Fruit fly (Drosophila melanogaster) whole organism, embryonic: ENCODE measurements around the gene sno.

Source experiments
- ATbp ChIP-seq: fragments of 200-800 bp; sonication (Bioruptor generic); optimal IDR thresholded peaks from 2 replicates; lab custom pipeline; 2017; ENCODE audit warnings: missing biosample characterization, mild to moderate bottlenecking, missing genetic modification characterization, missing genetic modification reagents
- Atf-2 ChIP-seq: fragments of 200-800 bp; sonication (Bioruptor generic); optimal IDR thresholded peaks from 2 replicates; lab custom pipeline; 2016; ENCODE audit warnings: missing biosample characterization, missing genetic modification characterization
- Atf6 ChIP-seq: fragments of 200-800 bp; sonication (Bioruptor generic); IDR thresholded peaks from 2 replicates; pipeline ENCODE4 v1.3.6; 2022; ENCODE audit warnings: missing biosample characterization, missing genetic modification characterization
- Bgb ChIP-seq: fragments of 200-800 bp; sonication (Bioruptor generic); IDR thresholded peaks from 2 replicates; pipeline ENCODE4 v1.3.6; 2022; ENCODE audit warnings: missing biosample characterization, missing genetic modification characterization; ENCODE audit not compliant: partially characterized antibody
- CG10274 ChIP-seq: fragments of 200-800 bp; sonication (Bioruptor generic); optimal IDR thresholded peaks from 3 replicates; lab custom pipeline; 2017; ENCODE audit warnings: missing biosample characterization, mild to moderate bottlenecking, missing genetic modification characterization
- CG11504 ChIP-seq: fragments of 200-800 bp; sonication (Bioruptor generic); optimal IDR thresholded peaks from 3 replicates; lab custom pipeline; 2019; ENCODE audit warnings: missing biosample characterization, mild to moderate bottlenecking, missing genetic modification characterization, moderate library complexity
- CG17612 ChIP-seq: fragments of 200-800 bp; sonication (Bioruptor generic); IDR thresholded peaks from 2 replicates; pipeline ENCODE4 v1.3.6; 2022; ENCODE audit warnings: missing biosample characterization, missing genetic modification characterization
- CG17829 ChIP-seq: fragments of 200-800 bp; optimal IDR thresholded peaks from 2 replicates; lab custom pipeline; 2019; ENCODE audit warnings: missing biosample characterization, mild to moderate bottlenecking, missing genetic modification characterization, moderate library complexity
- CG1792 ChIP-seq: fragments of 200-800 bp; sonication (Bioruptor generic); optimal IDR thresholded peaks from 2 replicates; lab custom pipeline; 2016; ENCODE audit warnings: missing biosample characterization, missing genetic modification characterization
- CG1832 ChIP-seq: fragments of 200-800 bp; sonication (Bioruptor generic); optimal IDR thresholded peaks from 2 replicates; lab custom pipeline; 2017; ENCODE audit warnings: missing biosample characterization, mild to moderate bottlenecking, missing genetic modification characterization, inconsistent platforms
- CG2712 ChIP-seq: fragments of 200-800 bp; optimal IDR thresholded peaks from 3 replicates; lab custom pipeline; 2019; ENCODE audit warnings: missing biosample characterization, mild to moderate bottlenecking, missing genetic modification characterization, moderate library complexity
- CG2875 ChIP-seq: fragments of 200-800 bp; sonication (Bioruptor generic); optimal IDR thresholded peaks from 2 replicates; lab custom pipeline; 2017; ENCODE audit warnings: missing biosample characterization, mild to moderate bottlenecking, missing genetic modification characterization, missing genetic modification reagents
- CG30020 ChIP-seq: fragments of 200-800 bp; optimal IDR thresholded peaks from 2 replicates; lab custom pipeline; 2019; ENCODE audit warnings: missing biosample characterization, mild to moderate bottlenecking, missing genetic modification characterization, moderate library complexity
- CG30431 ChIP-seq: fragments of 200-800 bp; sonication (Bioruptor generic); optimal IDR thresholded peaks from 2 replicates; lab custom pipeline; 2017; ENCODE audit warnings: missing biosample characterization, missing genetic modification characterization
- CG31224 ChIP-seq: fragments of 200-800 bp; sonication (Bioruptor generic); IDR thresholded peaks from 2 replicates; pipeline ENCODE4 v1.3.6; 2022; ENCODE audit warnings: missing biosample characterization, missing genetic modification characterization
- CG31441 ChIP-seq: fragments of 200-800 bp; sonication (Bioruptor generic); IDR thresholded peaks from 2 replicates; pipeline ENCODE4 v1.3.6; 2022; ENCODE audit warnings: missing biosample characterization, missing genetic modification characterization
- CG34224 ChIP-seq: fragments of 200-800 bp; sonication (Bioruptor generic); IDR thresholded peaks from 3 replicates; pipeline ENCODE4 v1.3.6; 2022; ENCODE audit warnings: missing biosample characterization, missing genetic modification characterization; ENCODE audit not compliant: partially characterized antibody
- CG4328 ChIP-seq: fragments of 200-800 bp; sonication (Bioruptor generic); optimal IDR thresholded peaks from 3 replicates; lab custom pipeline; 2017; ENCODE audit warnings: missing biosample characterization, missing genetic modification reagents, missing genetic modification characterization
- CG6791 ChIP-seq: fragments of 200-800 bp; sonication (Bioruptor generic); IDR thresholded peaks from 3 replicates; pipeline ENCODE4 v1.3.6; 2022; ENCODE audit warnings: missing biosample characterization, missing genetic modification characterization; ENCODE audit not compliant: partially characterized antibody
- CG7745 ChIP-seq: fragments of 200-800 bp; sonication (Bioruptor generic); optimal IDR thresholded peaks from 2 replicates; lab custom pipeline; 2018; ENCODE audit warnings: missing biosample characterization, mild to moderate bottlenecking, missing genetic modification characterization, moderate library complexity
- CG8765 ChIP-seq: fragments of 200-800 bp; sonication (Bioruptor generic); IDR thresholded peaks from 2 replicates; pipeline ENCODE4 v1.3.6; 2022; ENCODE audit warnings: missing biosample characterization, missing genetic modification characterization
- CG9797 ChIP-seq: fragments of 200-800 bp; sonication (Bioruptor generic); optimal IDR thresholded peaks from 3 replicates; lab custom pipeline; 2018; ENCODE audit warnings: missing biosample characterization, mild to moderate bottlenecking, missing genetic modification characterization
- CG9932 ChIP-seq: fragments of 200-800 bp; sonication (Bioruptor generic); IDR thresholded peaks from 2 replicates; pipeline ENCODE4 v1.3.6; 2022; ENCODE audit warnings: missing biosample characterization, missing genetic modification characterization
- Doc3 ChIP-seq: fragments of 200-800 bp; sonication (Bioruptor generic); IDR thresholded peaks from 3 replicates; pipeline ENCODE4 v1.3.6; 2022; ENCODE audit warnings: missing biosample characterization, missing genetic modification characterization; ENCODE audit not compliant: partially characterized antibody
- E2f1 ChIP-seq: fragments of 200-800 bp; sonication (Bioruptor generic); IDR thresholded peaks from 2 replicates; pipeline ENCODE4 v1.3.6; 2022; ENCODE audit warnings: missing biosample characterization, missing genetic modification characterization
- Elba2 ChIP-seq: fragments of 200-800 bp; sonication (Bioruptor generic); optimal IDR thresholded peaks from 3 replicates; lab custom pipeline; 2016; ENCODE audit warnings: missing biosample characterization, missing genetic modification characterization
- Fer3 ChIP-seq: fragments of 200-800 bp; sonication (Bioruptor generic); optimal IDR thresholded peaks from 2 replicates; lab custom pipeline; 2018; ENCODE audit warnings: missing biosample characterization, mild to moderate bottlenecking, missing genetic modification characterization, moderate library complexity
- Optix ChIP-seq: fragments of 200-800 bp; sonication (Bioruptor generic); IDR thresholded peaks from 3 replicates; pipeline ENCODE4 v1.3.6; 2022; ENCODE audit warnings: missing biosample characterization, missing genetic modification characterization
- Ptx1 ChIP-seq: fragments of 200-800 bp; sonication (Bioruptor generic); IDR thresholded peaks from 2 replicates; pipeline ENCODE4 v1.3.6; 2022; ENCODE audit warnings: missing biosample characterization, missing genetic modification characterization
- Vsx1 ChIP-seq: fragments of 200-800 bp; sonication (Bioruptor generic); optimal IDR thresholded peaks from 2 replicates; lab custom pipeline; 2017; ENCODE audit warnings: missing biosample characterization, mild to moderate bottlenecking, missing genetic modification characterization, missing genetic modification reagents
- Xrp1 ChIP-seq: fragments of 200-800 bp; sonication (Bioruptor generic); IDR thresholded peaks from 2 replicates; pipeline ENCODE4 v1.3.6; 2022; ENCODE audit warnings: missing biosample characterization, missing genetic modification characterization
- al ChIP-seq: fragments of 200-800 bp; sonication (Bioruptor generic); IDR thresholded peaks from 2 replicates; pipeline ENCODE4 v1.3.6; 2022; ENCODE audit warnings: missing biosample characterization, missing genetic modification characterization
- bcd ChIP-seq: fragments of 200-800 bp; sonication (Bioruptor generic); optimal IDR thresholded peaks from 2 replicates; lab custom pipeline; 2017; ENCODE audit warnings: missing biosample characterization, mild to moderate bottlenecking, missing genetic modification characterization
- cg ChIP-seq: fragments of 200-800 bp; sonication (Bioruptor generic); optimal IDR thresholded peaks from 3 replicates; lab custom pipeline; 2019; ENCODE audit warnings: missing biosample characterization, mild to moderate bottlenecking, missing genetic modification characterization, moderate library complexity
- cwo ChIP-seq: fragments of 200-800 bp; sonication (Bioruptor generic); optimal IDR thresholded peaks from 3 replicates; lab custom pipeline; 2017; ENCODE audit warnings: missing biosample characterization, missing genetic modification characterization, mild to moderate bottlenecking, moderate library complexity, missing genetic modification reagents
- dysf ChIP-seq: fragments of 200-800 bp; sonication (Bioruptor generic); IDR thresholded peaks from 3 replicates; pipeline ENCODE4 v1.3.6; 2022; ENCODE audit warnings: missing biosample characterization, missing genetic modification characterization
- jumu ChIP-seq: fragments of 200-800 bp; sonication (Bioruptor generic); optimal IDR thresholded peaks from 3 replicates; lab custom pipeline; 2016; ENCODE audit warnings: missing biosample characterization, missing genetic modification characterization
- kay ChIP-seq: fragments of 200-800 bp; sonication (Bioruptor generic); optimal IDR thresholded peaks from 2 replicates; lab custom pipeline; 2016; ENCODE audit warnings: missing biosample characterization, missing genetic modification characterization
- ken ChIP-seq: fragments of 200-800 bp; sonication (Bioruptor generic); IDR thresholded peaks from 3 replicates; pipeline ENCODE4 v1.3.6; 2022; ENCODE audit warnings: missing biosample characterization, missing genetic modification characterization
- klu ChIP-seq: fragments of 200-800 bp; sonication (Bioruptor generic); IDR thresholded peaks from 2 replicates; pipeline ENCODE4 v1.3.6; 2022; ENCODE audit warnings: missing biosample characterization, missing genetic modification characterization
- luna ChIP-seq: fragments of 200-800 bp; sonication (Bioruptor generic); optimal IDR thresholded peaks from 2 replicates; lab custom pipeline; 2016; ENCODE audit warnings: missing biosample characterization, missing genetic modification characterization
- nerfin-1 ChIP-seq: fragments of 200-800 bp; sonication (Bioruptor generic); optimal IDR thresholded peaks from 3 replicates; lab custom pipeline; 2019; ENCODE audit warnings: missing biosample characterization, mild to moderate bottlenecking, missing genetic modification characterization, moderate library complexity
- onecut ChIP-seq: fragments of 200-800 bp; sonication (Bioruptor generic); IDR thresholded peaks from 2 replicates; pipeline ENCODE4 v1.3.6; 2022; ENCODE audit warnings: missing biosample characterization, missing genetic modification characterization
- pb ChIP-seq: fragments of 200-800 bp; sonication (Bioruptor generic); optimal IDR thresholded peaks from 3 replicates; lab custom pipeline; 2016; ENCODE audit warnings: missing biosample characterization, missing genetic modification characterization
- pzg ChIP-seq: fragments of 200-800 bp; sonication (Bioruptor generic); optimal IDR thresholded peaks from 3 replicates; lab custom pipeline; 2018; ENCODE audit warnings: missing biosample characterization, mild to moderate bottlenecking, missing genetic modification characterization, moderate library complexity
- sens-2 ChIP-seq: fragments of 200-800 bp; sonication (Bioruptor generic); IDR thresholded peaks from 2 replicates; pipeline ENCODE4 v1.3.6; 2022; ENCODE audit warnings: missing biosample characterization, missing genetic modification characterization
- sima ChIP-seq: fragments of 200-800 bp; sonication (Bioruptor generic); optimal IDR thresholded peaks from 2 replicates; lab custom pipeline; 2016; ENCODE audit warnings: missing biosample characterization, missing genetic modification characterization
- tio ChIP-seq: fragments of 200-800 bp; sonication (Bioruptor generic); optimal IDR thresholded peaks from 2 replicates; lab custom pipeline; 2017; ENCODE audit warnings: missing biosample characterization, missing genetic modification characterization, inconsistent platforms
- ttk ChIP-seq: fragments of 200-800 bp; sonication (Bioruptor generic); IDR thresholded peaks from 2 replicates; pipeline ENCODE4 v2.1.2; 2022; ENCODE audit warnings: missing biosample characterization, missing genetic modification characterization
- unc-4 ChIP-seq: fragments of 200-800 bp; sonication (Bioruptor generic); IDR thresholded peaks from 2 replicates; pipeline ENCODE4 v1.3.6; 2022; ENCODE audit warnings: missing biosample characterization, missing genetic modification characterization; ENCODE audit not compliant: partially characterized antibody

The sno gene

dm6 chrX:13211357-13212137, at the start of gene sno (continued):
- peak; percentile 90 for TF ChIP-seq Bgb (GFP tag; lab: Robert Waterston, UW)
- no peak for TF ChIP-seq ken (GFP tag; lab: Robert Waterston, UW)
- no peak for TF ChIP-seq ATbp
- TF ChIP-seq CG30020 (tag; lab: Kevin White, UChicago) = peak; percentile 23
- no peak for TF ChIP-seq E2f1
- no peak for TF ChIP-seq kay
- peak; percentile 58 for TF ChIP-seq pzg (GFP tag; lab: Kevin White, UChicago)
- TF ChIP-seq Fer3 (tag; lab: Kevin White, UChicago) = no peak
- peak; percentile 73; the same call in 2 of the 3 replicates for TF ChIP-seq Doc3 (GFP tag; lab: Robert Waterston, UW)
- no peak for TF ChIP-seq nerfin-1 (tag; lab: Kevin White, UChicago)
- TF ChIP-seq CG1832 (GFP tag; lab: Kevin White, UChicago) = no peak
- peak; percentile 22 for TF ChIP-seq CG17829 (tag; lab: Kevin White, UChicago)
- TF ChIP-seq Vsx1 = no peak
- TF ChIP-seq CG4328 (GFP tag; lab: Kevin White, UChicago) = no peak
- no peak for TF ChIP-seq bcd (GFP tag; lab: Kevin White, UChicago)
- no peak for TF ChIP-seq cwo (GFP tag; lab: Kevin White, UChicago)
- no peak for TF ChIP-seq Ptx1
- TF ChIP-seq Atf6 (GFP tag; lab: Robert Waterston, UW) = no peak
- no peak for TF ChIP-seq CG30431 (GFP tag; lab: Kevin White, UChicago)
- no peak for TF ChIP-seq tio (GFP tag; lab: Kevin White, UChicago)
- TF ChIP-seq CG34224 (GFP tag; lab: Robert Waterston, UW) = peak; percentile 54
- TF ChIP-seq CG8765 = no peak
- no peak for TF ChIP-seq CG1792 (GFP tag; lab: Kevin White, UChicago)
- no peak for TF ChIP-seq klu (GFP tag; lab: Robert Waterston, UW)
- no peak for TF ChIP-seq CG31441 (GFP tag; lab: Robert Waterston, UW)
- TF ChIP-seq CG11504 (tag; lab: Kevin White, UChicago) = no peak
- TF ChIP-seq sima (GFP tag; lab: Kevin White, UChicago) = no peak
- no peak for TF ChIP-seq sens-2 (GFP tag; lab: Robert Waterston, UW)
- no peak for TF ChIP-seq Xrp1 (GFP tag; lab: Robert Waterston, UW)
- no peak for TF ChIP-seq luna (GFP tag; lab: Kevin White, UChicago)
- TF ChIP-seq CG2712 (tag; lab: Kevin White, UChicago) = no peak
- no peak for TF ChIP-seq Optix (GFP tag; lab: Robert Waterston, UW)
- TF ChIP-seq al (GFP tag; lab: Robert Waterston, UW) = no peak
- no peak for TF ChIP-seq CG31224 (GFP tag; lab: Robert Waterston, UW)
- TF ChIP-seq Elba2 (GFP tag; lab: Kevin White, UChicago) = no peak
- TF ChIP-seq onecut = 0 out of 2 replicates have a peak, but pooled peaks have one; percentile 5
- TF ChIP-seq CG17612 (GFP tag; lab: Robert Waterston, UW) = no peak
- TF ChIP-seq CG9932 (GFP tag; lab: Robert Waterston, UW) = peak; percentile 52
- peak; percentile 66 for TF ChIP-seq cg (GFP tag; lab: Kevin White, UChicago)
- peak; percentile 26 for TF ChIP-seq CG9797 (GFP tag; lab: Kevin White, UChicago)
- TF ChIP-seq ttk (GFP tag; lab: Robert Waterston, UW) = no peak
- no peak for TF ChIP-seq Atf-2 (GFP tag; lab: Kevin White, UChicago)
- no peak for TF ChIP-seq dysf (GFP tag; lab: Robert Waterston, UW)
- TF ChIP-seq pb (GFP tag; lab: Kevin White, UChicago) = no peak
- no peak for TF ChIP-seq CG7745 (tag; lab: Kevin White, UChicago)
- no peak for TF ChIP-seq CG2875 (GFP tag; lab: Kevin White, UChicago)
- peak; percentile 78 for TF ChIP-seq unc-4 (GFP tag; lab: Robert Waterston, UW)
- TF ChIP-seq CG6791 = peak; percentile 87
- TF ChIP-seq CG10274 (GFP tag; lab: Kevin White, UChicago) = no peak
- TF ChIP-seq jumu = no peak
